Worm (Caenorhabditis elegans): ENCODE results near the gene ptr-9.

DNA sequence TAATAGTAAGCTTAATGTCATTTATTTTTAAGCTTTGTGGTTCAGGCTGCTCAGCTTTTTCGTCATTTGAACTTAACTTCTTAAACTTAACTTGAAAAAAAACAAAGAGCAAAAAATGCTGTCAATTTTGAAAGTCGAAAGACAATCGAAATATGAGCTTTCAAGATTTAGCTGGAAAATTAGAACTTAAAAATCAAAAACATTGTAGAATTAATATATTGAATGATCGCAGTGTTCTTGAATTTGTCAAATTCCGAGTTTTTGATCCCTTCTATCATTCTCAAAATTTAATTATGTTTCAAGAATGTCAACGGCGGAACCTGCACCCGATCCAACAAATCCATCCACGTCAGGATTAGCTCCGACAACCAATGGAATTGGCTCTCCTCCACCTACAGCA lies 19.8 kb upstream of the ptr-9 start, which contains the start of gene tax-4:
- TF ChIP-seq nhr-11 (tag; optimal IDR thresholded peaks at IDR 0.05) (no peak), pha-2 (tag; optimal IDR thresholded peaks at IDR 0.05) (no peak), ceh-22 (tag; optimal IDR thresholded peaks at IDR 0.05) (no peak), ama-1 (optimal IDR thresholded peaks at IDR 0.05) (no peak), fkh-10 (GFP tag; optimal IDR thresholded peaks at IDR 0.05) (no peak), pat-9 (tag; optimal IDR thresholded peaks at IDR 0.05) (no peak), Y22D7AL.16 (tag; optimal IDR thresholded peaks at IDR 0.05) (no peak), odd-2 (tag; optimal IDR thresholded peaks at IDR 0.05) (no peak), hlh-30 (tag; optimal IDR thresholded peaks at IDR 0.05; ENCODE audit: insufficient read depth) (no peak), ahr-1 (tag; optimal IDR thresholded peaks at IDR 0.05) (no peak), lim-6 (tag; optimal IDR thresholded peaks at IDR 0.05) (no peak), syd-9 (tag; optimal IDR thresholded peaks at IDR 0.05) (no peak), tbx-2 (tag; optimal IDR thresholded peaks at IDR 0.05) (no peak)
